Fruit fly (Drosophila melanogaster): ENCODE data around the gene sisA.

Gene sisA

dm6 chrX:11370792-11371191, 48.6 kb upstream of the sisA start (continued):
- TF ChIP-seq pdm3 (GFP tag; optimal IDR thresholded peaks at IDR 0.05) (no peak), fkh (GFP tag; optimal IDR thresholded peaks at IDR 0.05) (no peak), fd85E (GFP tag; optimal IDR thresholded peaks at IDR 0.05) (no peak), CG11294 (GFP tag; IDR thresholded peaks at IDR 0.05) (0 out of 2 replicates have a peak, but pooled peaks have one; percentile 30), CG9139 (GFP tag; optimal IDR thresholded peaks at IDR 0.05) (no peak), dsx (GFP tag; optimal IDR thresholded peaks at IDR 0.05; ENCODE audit: poor library complexity, severe bottlenecking) (peak; percentile 45), vri (GFP tag; optimal IDR thresholded peaks at IDR 0.05) (no peak), acj6 (GFP tag; optimal IDR thresholded peaks at IDR 0.05) (no peak), Eip75B (GFP tag; optimal IDR thresholded peaks at IDR 0.05) (peak; percentile 15), CG10669 (GFP tag; optimal IDR thresholded peaks at IDR 0.05) (peak; percentile 10), net (GFP tag; optimal IDR thresholded peaks at IDR 0.05) (peak; percentile 6), salr (GFP tag; optimal IDR thresholded peaks at IDR 0.05) (no peak), fd59A (GFP tag; optimal IDR thresholded peaks at IDR 0.05) (no peak), Ets96B (tag; optimal IDR thresholded peaks at IDR 0.05) (peak; percentile 1), CG6808 (GFP tag; optimal IDR thresholded peaks at IDR 0.05) (no peak), Eip93F (GFP tag; optimal IDR thresholded peaks at IDR 0.05) (no peak), CG15336 (GFP tag; IDR thresholded peaks at IDR 0.05) (peak; percentile 65), CG16779 (tag; optimal IDR thresholded peaks at IDR 0.05) (no peak), OdsH (GFP tag; optimal IDR thresholded peaks at IDR 0.05) (no peak), spab (GFP tag; optimal IDR thresholded peaks at IDR 0.05) (no peak), Sox102F (GFP tag; optimal IDR thresholded peaks at IDR 0.05) (no peak), CG34406 (GFP tag; optimal IDR thresholded peaks at IDR 0.05) (no peak), CG6854 (GFP tag; optimal IDR thresholded peaks at IDR 0.05) (no peak)

DNA sequence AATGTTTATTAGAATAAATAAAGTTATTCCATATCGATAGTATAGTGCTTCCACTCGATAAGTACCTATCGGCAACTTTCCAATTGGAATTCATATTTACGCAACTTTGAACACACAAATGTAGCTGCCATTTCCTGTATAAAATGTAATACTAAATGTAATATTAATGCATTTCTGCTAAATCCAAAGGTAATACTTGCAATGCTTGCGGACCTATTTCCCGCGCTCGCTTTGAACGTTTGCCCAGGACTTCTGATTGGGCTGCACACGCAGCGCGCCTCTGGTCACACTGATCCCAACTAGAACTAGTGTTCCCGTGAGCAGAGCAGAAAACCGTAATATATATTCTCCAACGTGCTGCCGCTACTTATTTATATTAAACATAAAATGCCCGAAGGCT, 47.2 kb upstream of the sisA start, which contains the start of gene dlg1:
dlg1 (plus strand) TSS at position 292 of the 400 bp plus-strand sequence.
- TF ChIP-seq CG1621 (tag; optimal IDR thresholded peaks at IDR 0.05) (peak; percentile 67), CG9139 (GFP tag; optimal IDR thresholded peaks at IDR 0.05) (no peak), Eip78C (GFP tag) (peak; percentile 67), Met (GFP tag; optimal IDR thresholded peaks at IDR 0.05) (no peak), fkh (GFP tag; optimal IDR thresholded peaks at IDR 0.05) (peak; percentile 35)

DNA sequence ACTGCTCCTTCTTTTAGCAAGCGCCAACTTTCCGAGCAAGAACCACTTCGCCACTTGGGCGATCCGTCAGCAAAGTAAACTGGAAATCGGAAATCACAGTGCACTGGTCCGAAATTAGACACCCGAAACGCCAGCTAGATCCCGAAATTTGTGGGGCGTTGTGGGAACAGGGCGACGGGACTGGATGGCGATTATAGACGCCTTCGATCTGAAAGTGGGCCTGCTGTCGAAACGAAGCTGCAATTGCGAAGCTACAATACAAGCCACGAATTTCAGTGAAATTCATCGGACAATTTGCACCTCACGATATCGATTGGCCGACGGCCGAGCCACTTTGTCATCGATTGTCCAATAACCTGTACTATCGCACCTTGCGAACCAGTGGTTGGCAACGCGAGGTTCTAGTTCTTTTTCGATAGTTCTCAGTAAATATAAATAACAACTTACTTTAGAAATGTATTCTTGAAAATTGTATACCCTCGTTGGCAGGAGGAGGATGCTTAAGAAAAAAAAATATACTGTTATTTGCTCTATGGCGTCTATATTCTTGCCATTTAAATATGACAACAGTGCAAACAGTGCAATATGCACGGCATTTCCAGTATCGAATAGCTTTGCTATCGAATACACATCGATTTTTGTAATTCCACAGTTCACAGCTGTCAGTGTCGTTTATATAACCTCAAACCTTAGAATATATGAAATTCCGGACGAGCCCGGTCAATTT, 45.8 kb upstream of the sisA start, which contains the start of the genes hop and Tim8:
hop (minus strand) TSS at position 316 of the 727 bp plus-strand sequence.
Tim8 (plus strand) TSS at position 663 of the 727 bp plus-strand sequence.
- TF ChIP-seq lz (GFP tag; optimal IDR thresholded peaks at IDR 0.05) (no peak), Eip78C (GFP tag) (peak; percentile 8), pdm3 (GFP tag; optimal IDR thresholded peaks at IDR 0.05) (no peak), fd85E (GFP tag; optimal IDR thresholded peaks at IDR 0.05) (no peak), OdsH (GFP tag; optimal IDR thresholded peaks at IDR 0.05) (no peak), acj6 (GFP tag; optimal IDR thresholded peaks at IDR 0.05) (no peak), Sox102F (GFP tag; optimal IDR thresholded peaks at IDR 0.05) (no peak), CG11902 (GFP tag; optimal IDR thresholded peaks at IDR 0.05) (no peak), CG6163 (GFP tag; IDR thresholded peaks at IDR 0.05) (no peak), achi (GFP tag; optimal IDR thresholded peaks at IDR 0.05) (peak; percentile 66), vri (GFP tag; optimal IDR thresholded peaks at IDR 0.05) (no peak), fkh (GFP tag; optimal IDR thresholded peaks at IDR 0.05) (peak; percentile 76), Gug (GFP tag; IDR thresholded peaks at IDR 0.05) (no peak), Eip93F (GFP tag; optimal IDR thresholded peaks at IDR 0.05) (no peak), Blimp-1 (GFP tag; optimal IDR thresholded peaks at IDR 0.05) (no peak), CG9139 (GFP tag; optimal IDR thresholded peaks at IDR 0.05) (no peak)

DNA sequence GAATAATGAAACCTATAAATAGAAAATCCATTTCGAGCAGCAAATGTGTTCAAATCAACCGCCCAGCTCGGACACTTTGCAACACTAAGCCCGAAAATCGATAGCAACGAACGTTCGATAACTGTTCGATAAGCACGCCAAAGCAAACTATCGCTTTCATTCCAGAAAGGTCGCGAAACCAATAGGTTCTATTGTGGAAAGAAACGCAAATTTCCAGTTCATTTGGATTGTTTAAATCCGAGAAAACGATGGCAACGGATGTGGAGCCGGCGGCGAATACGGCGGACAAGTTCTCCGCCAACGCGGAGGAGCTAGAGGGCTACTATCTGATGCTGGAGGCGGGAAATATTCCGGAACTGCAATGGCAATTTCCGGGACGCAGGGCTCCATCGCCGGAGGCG, 36.9 kb upstream of the sisA start, which contains the start of gene Pa1:
Pa1 (plus strand) TSS at position 156 of the 401 bp plus-strand sequence.
- TF ChIP-seq dsx (GFP tag; optimal IDR thresholded peaks at IDR 0.05; ENCODE audit: poor library complexity, severe bottlenecking) (no peak), OdsH (GFP tag; optimal IDR thresholded peaks at IDR 0.05) (no peak), achi (GFP tag; optimal IDR thresholded peaks at IDR 0.05) (no peak), Smox (GFP tag; optimal IDR thresholded peaks at IDR 0.05) (no peak), CG1621 (tag; optimal IDR thresholded peaks at IDR 0.05) (peak; percentile 49), Eip93F (GFP tag; optimal IDR thresholded peaks at IDR 0.05) (no peak), esn (GFP tag; optimal IDR thresholded peaks at IDR 0.05) (peak; percentile 7), CG6808 (GFP tag; optimal IDR thresholded peaks at IDR 0.05) (no peak), CG6792 (GFP tag; optimal IDR thresholded peaks at IDR 0.05) (no peak), CG11762 (GFP tag; optimal IDR thresholded peaks at IDR 0.05; ENCODE audit: insufficient read depth) (no peak), Gug (GFP tag; IDR thresholded peaks at IDR 0.05) (no peak)

All from whole organism, prepupa.